Worm (Caenorhabditis elegans): ENCODE measurements around the gene ZK856.18.

The ZK856.18 gene

DNA sequence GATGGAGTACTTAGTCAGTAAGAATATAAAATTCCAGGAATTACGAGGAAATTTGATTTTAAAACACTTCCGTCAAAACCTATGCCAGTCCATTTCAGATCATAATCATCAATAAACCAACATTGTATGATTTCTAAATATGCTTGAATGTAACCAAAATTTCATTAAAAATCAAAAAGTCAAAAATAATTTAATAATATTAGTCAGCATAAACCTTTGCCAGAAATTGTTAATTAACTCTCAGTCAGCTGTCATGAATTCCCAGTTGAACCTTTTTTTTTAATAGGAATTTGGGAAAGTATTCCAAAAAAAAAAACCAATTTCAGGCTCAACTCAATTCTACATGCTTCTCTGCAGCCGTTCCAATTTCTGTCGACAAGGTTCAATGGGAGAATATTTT is 37.5 kb downstream of the ZK856.18 start, which contains the start of gene srsx-26:
Gene srsx-26 (plus strand): TSS at position 301 of the 400 bp plus-strand sequence.
- TF ChIP-seq nhr-48 (tag; optimal IDR thresholded peaks at IDR 0.05) (no peak), Y5F2A.4 (GFP tag; optimal IDR thresholded peaks at IDR 0.05) (no peak), mxl-3 (GFP tag; optimal IDR thresholded peaks at IDR 0.05) (no peak), Y105C5A.15 (GFP tag; IDR thresholded peaks at IDR 0.05) (no peak), daf-8 (GFP tag; IDR thresholded peaks at IDR 0.05) (no peak), zip-2 (tag; optimal IDR thresholded peaks at IDR 0.05) (no peak), pha-4 (GFP tag; IDR thresholded peaks at IDR 0.05) (no peak), pha-4 (tag; optimal IDR thresholded peaks at IDR 0.05) (no peak), zfp-2 (tag; optimal IDR thresholded peaks at IDR 0.05) (no peak), jun-1 (tag; optimal IDR thresholded peaks at IDR 0.05) (no peak), F10B5.3 (tag; optimal IDR thresholded peaks at IDR 0.05) (no peak), dve-1 (tag; optimal IDR thresholded peaks at IDR 0.05; ENCODE audit: insufficient read depth) (no peak), Y48G9A.11 (GFP tag; IDR thresholded peaks at IDR 0.05) (no peak), lir-3 (tag; optimal IDR thresholded peaks at IDR 0.05) (no peak), nhr-6 (tag; optimal IDR thresholded peaks at IDR 0.05) (no peak), ceh-28 (tag; optimal IDR thresholded peaks at IDR 0.05) (no peak)

DNA sequence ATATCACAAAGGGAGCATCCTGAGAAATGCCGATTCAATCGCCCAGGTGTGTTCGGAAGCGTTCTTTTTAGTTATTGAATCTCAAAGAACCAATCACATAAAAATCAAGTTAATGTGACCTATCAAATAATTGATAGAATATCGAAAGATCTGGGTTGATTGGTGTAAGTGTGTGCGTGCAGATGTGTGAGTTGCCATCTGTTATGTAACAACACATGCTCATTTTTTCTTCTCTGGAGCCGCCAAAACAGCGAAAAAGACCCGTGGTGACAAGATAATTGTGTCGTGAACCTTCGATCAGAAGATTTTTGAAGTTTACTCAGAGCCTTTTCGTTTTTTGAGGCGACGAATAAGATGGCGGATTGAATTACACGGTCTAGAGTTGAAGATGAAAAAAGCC is 39.0 kb downstream of the ZK856.18 start:
- TF ChIP-seq dmd-6 (GFP tag; IDR thresholded peaks at IDR 0.05) (no peak), spr-3 (GFP tag; optimal IDR thresholded peaks at IDR 0.05) (no peak), nhr-10 (tag; optimal IDR thresholded peaks at IDR 0.05) (no peak), set-16 (GFP tag; IDR thresholded peaks at IDR 0.05) (no peak), madf-9 (GFP tag; conservative IDR thresholded peaks at IDR 0.05) (no peak), nhr-11 (tag; optimal IDR thresholded peaks at IDR 0.05) (peak; percentile 35), madf-5 (GFP tag; IDR thresholded peaks at IDR 0.05) (no peak), unc-62 (GFP tag; optimal IDR thresholded peaks at IDR 0.05 in 1 of 2) (peak in 1 of 2 experiments; percentile 19), unc-62 (tag; optimal IDR thresholded peaks at IDR 0.05) (no peak), aha-1 (tag) (peak; percentile 82), nhr-76 (tag; optimal IDR thresholded peaks at IDR 0.05) (no peak), hif-1 (tag; optimal IDR thresholded peaks at IDR 0.05) (peak in 1 of 2 experiments; percentile 78), nhr-41 (GFP tag; IDR thresholded peaks at IDR 0.05) (no peak), pha-4 (GFP tag; IDR thresholded peaks at IDR 0.05) (no peak), pha-4 (tag; optimal IDR thresholded peaks at IDR 0.05) (no peak), php-3 (GFP tag; IDR thresholded peaks at IDR 0.05) (no peak), daf-16 (GFP tag; optimal IDR thresholded peaks at IDR 0.05) (peak in 1 of 2 experiments; percentile 20), daf-16 (tag; optimal IDR thresholded peaks at IDR 0.05) (no peak), mep-1 (tag; optimal IDR thresholded peaks at IDR 0.05) (no peak), dve-1 (tag; optimal IDR thresholded peaks at IDR 0.05; ENCODE audit: insufficient read depth) (no peak), unc-130 (GFP tag; optimal IDR thresholded peaks at IDR 0.05) (no peak), ztf-11 (tag; optimal IDR thresholded peaks at IDR 0.05) (no peak)

DNA sequence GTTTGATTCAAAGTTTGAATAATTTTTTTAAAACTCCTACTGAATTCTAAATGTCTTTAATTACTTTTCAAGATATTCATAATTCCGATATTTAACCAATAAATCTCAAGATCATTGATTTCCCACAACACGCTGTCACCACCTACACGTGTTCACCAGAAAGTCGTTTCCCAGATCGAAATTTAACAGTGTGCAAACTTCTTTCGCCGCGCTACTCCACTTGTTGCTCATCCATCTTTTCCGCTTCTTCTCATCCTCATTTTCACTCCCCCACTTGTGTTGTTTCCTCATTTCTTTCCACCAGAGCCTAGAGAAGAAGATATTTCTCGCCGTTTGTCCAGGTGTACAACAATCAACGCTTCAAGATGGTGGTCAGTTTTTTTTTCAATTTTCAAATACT is 40.2 kb downstream of the ZK856.18 start, which contains the start of gene C51E3.9:
Gene C51E3.9 (plus strand): TSS at position 301 of the 400 bp plus-strand sequence.
- peak; percentile 5 for TF ChIP-seq hlh-11 (tag; optimal IDR thresholded peaks at IDR 0.05)
- peak; percentile 11 for TF ChIP-seq aha-1 (tag)
- TF ChIP-seq D1046.2 (GFP tag; IDR thresholded peaks at IDR 0.05) = no peak

DNA sequence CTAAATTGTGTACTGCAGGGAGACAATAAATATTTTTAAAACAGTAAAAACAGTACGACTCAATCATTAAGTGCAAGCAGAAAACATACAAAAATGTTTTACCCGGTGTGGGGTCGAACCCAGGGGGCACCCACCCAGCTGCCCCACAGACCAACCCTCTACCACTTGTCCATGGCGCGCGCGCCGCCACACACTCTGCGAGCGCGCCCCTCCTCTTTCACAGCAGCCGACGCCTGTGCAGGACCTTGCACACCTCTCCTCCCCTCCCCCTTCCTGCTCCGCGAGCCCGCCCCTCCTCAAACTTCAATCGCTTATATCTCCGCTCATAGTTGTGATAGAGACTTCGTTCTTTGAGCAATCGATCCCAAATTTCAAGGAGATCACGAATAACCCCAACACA is 47.2 kb downstream of the ZK856.18 start:
- TF ChIP-seq snpc-1.2 (GFP tag; IDR thresholded peaks at IDR 0.05) = peak; percentile 63; the same call in 1 of the 2 replicates
- peak; percentile 60 for TF ChIP-seq lin-38 (GFP tag; IDR thresholded peaks at IDR 0.05)
- peak; percentile 63 for TF ChIP-seq set-16 (GFP tag; IDR thresholded peaks at IDR 0.05)

All from whole organism, L4 larva.